Worm (Caenorhabditis elegans) whole organism, L4 larva: ENCODE data around the gene C02D5.4.

ENCODE experiments used
- saeg-2 ChIP-seq: fragments of 200-800 bp; sonication (Bioruptor generic); IDR thresholded peaks from 2 replicates; pipeline ENCODE4 v1.3.6; 2022; ENCODE audit warnings: missing genetic modification reagents, missing genetic modification characterization, missing compliant biosample characterization
- unc-62 ChIP-seq, 3 experiments: fragments of 150-350 bp in 1 of 3; sonication (generic microtip); optimal IDR thresholded peaks in 2 of 3; peaks in 1 of 3; 1 replicate in 1 of 3; 2 replicates in 2 of 3; lab custom pipeline; 2014 to 2017; ENCODE audit warnings: missing biosample characterization in 3 of 3, missing genetic modification characterization in 3 of 3, missing genetic modification reagents in 3 of 3, missing genotype in 1 of 3

- TF ChIP-seq unc-62 (GFP tag; optimal IDR thresholded peaks at IDR 0.05 in 1 of 2; lab: Kevin White, UChicago) (no peak), unc-62 (tag; optimal IDR thresholded peaks at IDR 0.05; lab: Kevin White, UChicago) (no peak), saeg-2 (GFP tag; lab: Robert Waterston, UW) (no peak)
Observed at ce11 chrIII:8593620-8594019, 41.7 kb downstream of the C02D5.4 start, which contains the start of gene C06E1.7.
